Worm (Caenorhabditis elegans) whole organism, L3 larva: ENCODE results near the gene acly-1.

ENCODE experiments used
- R02D3.7 ChIP-seq: fragments of 150-350 bp; optimal IDR thresholded peaks from 2 replicates; lab custom pipeline; 2014; ENCODE audit warnings: missing biosample characterization, missing genetic modification characterization
- aly-2 ChIP-seq: fragments of 150-350 bp; optimal IDR thresholded peaks from 2 replicates; lab custom pipeline; 2014; ENCODE audit warnings: missing biosample characterization, missing genetic modification characterization
- elt-1 ChIP-seq: fragments of 150-350 bp; optimal IDR thresholded peaks from 2 replicates; lab custom pipeline; 2014; ENCODE audit warnings: missing biosample characterization, missing genetic modification characterization
- elt-2 ChIP-seq: sonication (generic microtip); optimal IDR thresholded peaks from 2 replicates; lab custom pipeline; 2016; ENCODE audit warnings: missing genetic modification reagents, mild to moderate bottlenecking, missing genetic modification characterization, missing compliant biosample characterization
- fkh-10 ChIP-seq: sonication (generic microtip); optimal IDR thresholded peaks from 2 replicates; lab custom pipeline; 2017; ENCODE audit warnings: missing biosample characterization, missing genetic modification reagents, missing genetic modification characterization
- mdl-1 ChIP-seq: fragments of 150-350 bp; optimal IDR thresholded peaks from 2 replicates; lab custom pipeline; 2014; ENCODE audit warnings: missing biosample characterization, missing genetic modification characterization
- nhr-11 ChIP-seq: fragments of 150-350 bp; optimal IDR thresholded peaks from 2 replicates; lab custom pipeline; 2014; ENCODE audit warnings: missing biosample characterization, missing genetic modification characterization
- nhr-12 ChIP-seq: fragments of 150-350 bp; optimal IDR thresholded peaks from 2 replicates; lab custom pipeline; 2014; ENCODE audit warnings: missing biosample characterization, missing genetic modification characterization
- nhr-237 ChIP-seq: fragments of 150-350 bp; optimal IDR thresholded peaks from 2 replicates; lab custom pipeline; 2014; ENCODE audit warnings: missing biosample characterization, missing genetic modification characterization
- pqm-1 ChIP-seq: fragments of 150-350 bp; optimal IDR thresholded peaks from 2 replicates; lab custom pipeline; 2017; ENCODE audit warnings: missing biosample characterization, missing genetic modification characterization, inconsistent platforms
- skn-1 ChIP-seq: fragments of 150-350 bp; optimal IDR thresholded peaks from 2 replicates; lab custom pipeline; 2014; ENCODE audit warnings: missing biosample characterization, missing genetic modification characterization
- snpc-4 ChIP-seq: fragments of 150-350 bp; optimal IDR thresholded peaks from 2 replicates; lab custom pipeline; 2014; ENCODE audit warnings: missing biosample characterization, missing genetic modification characterization
- unc-39 ChIP-seq: sonication (generic microtip); optimal IDR thresholded peaks from 4 replicates; lab custom pipeline; 2017; ENCODE audit warnings: missing biosample characterization, missing genetic modification characterization
- ztf-4 ChIP-seq: fragments of 150-350 bp; optimal IDR thresholded peaks from 2 replicates; lab custom pipeline; 2014; ENCODE audit warnings: missing biosample characterization, missing genetic modification characterization

DNA sequence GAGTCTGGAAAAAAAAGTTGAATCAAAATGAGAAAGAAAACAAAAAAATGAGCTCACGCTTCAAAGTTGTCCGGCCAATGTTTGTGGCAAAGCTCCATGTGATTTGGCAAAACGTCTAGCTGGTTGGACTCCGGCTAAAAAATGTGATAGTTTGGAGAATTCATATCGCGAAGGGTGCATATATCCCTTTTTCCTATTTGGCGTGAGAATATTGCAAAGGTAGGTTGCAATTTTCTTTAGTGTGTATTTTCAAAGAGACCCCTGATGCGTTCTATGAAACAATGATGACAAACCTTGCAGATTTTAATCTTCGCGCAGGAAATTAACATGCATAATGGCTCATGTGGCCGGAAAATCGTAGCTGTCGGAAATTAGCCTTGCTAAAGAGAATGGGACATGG lies 12.8 kb downstream of the acly-1 start:
- no peak for TF ChIP-seq ztf-4 (tag; lab: Kevin White, UChicago)
- no peak for TF ChIP-seq nhr-11
- no peak for TF ChIP-seq snpc-4 (tag; lab: Kevin White, UChicago)
- TF ChIP-seq elt-1 (tag; lab: Kevin White, UChicago) = no peak
- TF ChIP-seq unc-39 = no peak
- TF ChIP-seq pqm-1 (tag; lab: Kevin White, UChicago) = no peak
- TF ChIP-seq R02D3.7 (tag; lab: Kevin White, UChicago) = no peak
- no peak for TF ChIP-seq nhr-237
- no peak for TF ChIP-seq mdl-1 (tag; lab: Kevin White, UChicago)
- TF ChIP-seq fkh-10 (GFP tag; lab: Kevin White, UChicago) = no peak
- TF ChIP-seq nhr-12 = no peak
- no peak for TF ChIP-seq aly-2 (tag; lab: Kevin White, UChicago)
- TF ChIP-seq skn-1 (tag; lab: Kevin White, UChicago) = no peak
- no peak for TF ChIP-seq elt-2 (tag; lab: Kevin White, UChicago)
